Fruit fly (Drosophila melanogaster) whole organism, embryonic: ENCODE measurements around the gene CG4820.

Source experiments
- CG14965 ChIP-seq: fragments of 200-800 bp; sonication (Bioruptor generic); optimal IDR thresholded peaks from 2 replicates; lab custom pipeline; 2016; ENCODE audit warnings: missing biosample characterization, missing genetic modification characterization, borderline replicate concordance
- CG9876 ChIP-seq: fragments of 200-800 bp; sonication (Bioruptor generic); optimal IDR thresholded peaks from 2 replicates; lab custom pipeline; 2016; ENCODE audit warnings: missing biosample characterization, missing genetic modification characterization
- Oli ChIP-seq: fragments of 200-800 bp; sonication (Bioruptor generic); optimal IDR thresholded peaks from 2 replicates; lab custom pipeline; 2018; ENCODE audit warnings: missing biosample characterization, mild to moderate bottlenecking, missing genetic modification characterization, moderate library complexity
- Spps ChIP-seq: fragments of 200-800 bp; sonication (Bioruptor generic); optimal IDR thresholded peaks from 2 replicates; lab custom pipeline; 2018; ENCODE audit warnings: missing biosample characterization, mild to moderate bottlenecking, missing genetic modification characterization
- eve ChIP-seq, 2 experiments: fragments of >200 bp; optimal IDR thresholded peaks; 2 replicates each; lab custom pipeline; 2017; ENCODE audit warnings: missing biosample characterization in 2 of 2, missing genetic modification characterization in 2 of 2
- mirr ChIP-seq: fragments of 200-800 bp; sonication (Bioruptor generic); optimal IDR thresholded peaks from 3 replicates; lab custom pipeline; 2018; ENCODE audit warnings: missing biosample characterization, mild to moderate bottlenecking, missing genetic modification characterization
- nerfin-2 ChIP-seq: fragments of 200-800 bp; sonication (Bioruptor generic); IDR thresholded peaks from 2 replicates; pipeline ENCODE4 v1.3.6; 2022; ENCODE audit warnings: missing biosample characterization, missing genetic modification characterization; ENCODE audit not compliant: partially characterized antibody
- pho ChIP-seq: fragments of 200-800 bp; sonication (Bioruptor generic); optimal IDR thresholded peaks from 2 replicates; lab custom pipeline; 2016; ENCODE audit warnings: missing biosample characterization, missing genetic modification characterization
- tna ChIP-seq: fragments of 200-800 bp; sonication (Bioruptor generic); IDR thresholded peaks from 2 replicates; pipeline ENCODE4 v1.3.6; 2022; ENCODE audit warnings: missing biosample characterization, missing genetic modification characterization; ENCODE audit not compliant: partially characterized antibody

dm6 chr3R:11172460-11173168 lies 43.7 kb upstream of the CG4820 start, which contains the start of gene Ugt35A1:
- no peak for TF ChIP-seq nerfin-2 (GFP tag; lab: Robert Waterston, UW)
- TF ChIP-seq CG9876 (GFP tag; lab: Kevin White, UChicago), result no peak
- no peak for TF ChIP-seq eve (GFP tag; optimal IDR thresholded peaks at IDR 0.05; lab: Kevin White, UChicago)
- TF ChIP-seq mirr (GFP tag; lab: Kevin White, UChicago), result peak; percentile 68
- TF ChIP-seq Oli (tag; lab: Kevin White, UChicago), result no peak
- no peak for TF ChIP-seq pho (GFP tag; lab: Kevin White, UChicago)
- no peak for TF ChIP-seq CG14965 (GFP tag; lab: Kevin White, UChicago)
- TF ChIP-seq Spps (tag; lab: Kevin White, UChicago), result no peak
- TF ChIP-seq tna, result no peak
